Fruit fly (Drosophila melanogaster): ENCODE data around the gene Rpn9.

Gene Rpn9

DNA sequence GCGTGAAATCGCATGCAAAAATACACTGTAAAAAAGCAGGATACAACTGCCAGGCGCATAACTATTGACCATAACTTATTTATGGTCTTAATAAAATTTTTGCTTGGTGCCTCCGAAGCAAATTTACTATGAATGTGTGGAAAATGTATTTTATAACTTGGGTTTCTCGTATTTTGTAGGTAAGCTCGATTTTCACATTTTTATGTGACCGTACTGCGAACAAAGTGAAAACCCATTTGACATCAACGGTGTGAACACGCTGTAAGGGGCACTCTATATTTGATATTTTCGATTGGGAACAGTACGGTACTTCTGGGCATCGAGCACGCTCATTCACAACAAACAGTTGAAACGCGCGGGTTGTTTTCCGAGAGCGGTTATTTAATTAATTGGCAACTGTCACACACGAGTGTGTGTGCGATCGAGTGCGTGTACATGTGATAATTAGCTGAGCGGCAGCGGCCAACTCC lies 48.2 kb upstream of the Rpn9 start, which contains the start of the genes Nup98-96 and mbc:
Gene Nup98-96 (minus strand): TSS at position 156 of the 470 bp plus-strand sequence.
Gene mbc (plus strand): TSS at position 300 of the 470 bp plus-strand sequence.
- TF ChIP-seq dmrt93B (GFP tag; optimal IDR thresholded peaks at IDR 0.05) = peak; percentile 84
- peak; percentile 80 for TF ChIP-seq OdsH (GFP tag; optimal IDR thresholded peaks at IDR 0.05)
- peak; percentile 78 for TF ChIP-seq Sp1 (GFP tag; optimal IDR thresholded peaks at IDR 0.05)
- peak; percentile 99 for TF ChIP-seq Vsx2 (GFP tag; optimal IDR thresholded peaks at IDR 0.05; ENCODE audit: partially characterized antibody)
- peak; percentile 41 for TF ChIP-seq Myc (optimal IDR thresholded peaks at IDR 0.05)
- TF ChIP-seq Hr83 (GFP tag; optimal IDR thresholded peaks at IDR 0.05; ENCODE audit: poor library complexity, severe bottlenecking) = peak; percentile 84
- no peak for TF ChIP-seq dl (GFP tag; optimal IDR thresholded peaks at IDR 0.05; ENCODE audit: insufficient read depth in 1 of 2, partially characterized antibody in 2 of 2)
- TF ChIP-seq CG9705 (GFP tag; optimal IDR thresholded peaks at IDR 0.05) = peak; percentile 84
- no peak for TF ChIP-seq jim (GFP tag; optimal IDR thresholded peaks at IDR 0.05)
- peak; percentile 85 for TF ChIP-seq fru (GFP tag; optimal IDR thresholded peaks at IDR 0.05)
- peak; percentile 89 for TF ChIP-seq h (GFP tag; optimal IDR thresholded peaks at IDR 0.05)
- TF ChIP-seq Abd-B (GFP tag; optimal IDR thresholded peaks at IDR 0.05) = peak; percentile 65
- peak; percentile 50 for TF ChIP-seq Hr78 (GFP tag; optimal IDR thresholded peaks at IDR 0.05)
- TF ChIP-seq Dfd (GFP tag; optimal IDR thresholded peaks at IDR 0.05) = no peak
- peak; percentile 9 for TF ChIP-seq Mio (GFP tag; optimal IDR thresholded peaks at IDR 0.05)
- no peak for TF ChIP-seq dsf (GFP tag; optimal IDR thresholded peaks at IDR 0.05; ENCODE audit: borderline replicate concordance)
- peak; percentile 73 for TF ChIP-seq N (GFP tag; optimal IDR thresholded peaks at IDR 0.05)
- TF ChIP-seq lola (GFP tag; optimal IDR thresholded peaks at IDR 0.05) = peak; percentile 79
- no peak for TF ChIP-seq Rel (GFP tag; optimal IDR thresholded peaks at IDR 0.05)
- peak; percentile 86 for TF ChIP-seq Rel (tag; optimal IDR thresholded peaks at IDR 0.05)
- peak; percentile 91 for TF ChIP-seq woc (GFP tag; optimal IDR thresholded peaks at IDR 0.05)
- TF ChIP-seq br (GFP tag; optimal IDR thresholded peaks at IDR 0.05) = peak; percentile 80
- peak; percentile 59 for TF ChIP-seq Hnf4 (GFP tag; optimal IDR thresholded peaks at IDR 0.05)
- no peak for TF ChIP-seq tai (GFP tag; optimal IDR thresholded peaks at IDR 0.05)
- no peak for TF ChIP-seq pan (optimal IDR thresholded peaks at IDR 0.05)
- TF ChIP-seq Jra (GFP tag; optimal IDR thresholded peaks at IDR 0.05) = peak; percentile 68
- peak; percentile 8 for TF ChIP-seq CG32264 (GFP tag; optimal IDR thresholded peaks at IDR 0.05)
- TF ChIP-seq rgr (GFP tag; optimal IDR thresholded peaks at IDR 0.05) = peak; percentile 86
- TF ChIP-seq foxo (GFP tag; optimal IDR thresholded peaks at IDR 0.05) = peak in 1 of 2 experiments; percentile 90
- peak; percentile 87 for TF ChIP-seq HLH106 (tag; optimal IDR thresholded peaks at IDR 0.05)
- no peak for TF ChIP-seq GATAd (GFP tag; optimal IDR thresholded peaks at IDR 0.05)
- TF ChIP-seq Dif (GFP tag; optimal IDR thresholded peaks at IDR 0.05; ENCODE audit: partially characterized antibody) = peak; percentile 76
- no peak for TF ChIP-seq sage (GFP tag; optimal IDR thresholded peaks at IDR 0.05)
- TF ChIP-seq psq (GFP tag; optimal IDR thresholded peaks at IDR 0.05) = peak; percentile 73
- TF ChIP-seq ey (GFP tag; optimal IDR thresholded peaks at IDR 0.05) = peak; percentile 87
- peak; percentile 86 for TF ChIP-seq sv (GFP tag; optimal IDR thresholded peaks at IDR 0.05)
- TF ChIP-seq brk (GFP tag; optimal IDR thresholded peaks at IDR 0.05) = no peak

DNA sequence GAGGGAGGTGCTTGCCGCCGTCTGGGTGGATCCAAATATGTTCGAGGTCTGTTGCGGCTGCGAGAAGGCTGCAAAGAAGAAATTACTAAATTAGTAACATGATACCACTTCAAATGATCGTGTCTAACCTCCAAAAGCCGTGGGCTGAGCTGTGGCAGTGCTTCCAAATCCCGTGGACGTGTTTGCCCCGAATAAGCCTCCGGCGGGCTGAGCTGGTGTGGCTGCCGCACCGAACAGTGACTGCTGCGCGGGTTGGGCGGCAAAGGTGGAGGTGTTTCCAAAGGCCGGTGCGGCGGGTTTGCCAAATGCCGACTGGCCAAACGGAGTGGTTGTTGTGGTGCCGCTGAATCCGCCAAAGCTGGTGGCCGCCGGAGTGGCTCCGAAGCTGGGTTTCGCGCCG lies 47.5 kb upstream of the Rpn9 start:
- no peak for TF ChIP-seq psq (GFP tag; optimal IDR thresholded peaks at IDR 0.05)
- no peak for TF ChIP-seq Vsx2 (GFP tag; optimal IDR thresholded peaks at IDR 0.05; ENCODE audit: partially characterized antibody)
- no peak for TF ChIP-seq usp (GFP tag; optimal IDR thresholded peaks at IDR 0.05)
- TF ChIP-seq sv (GFP tag; optimal IDR thresholded peaks at IDR 0.05) = no peak
- TF ChIP-seq tai (GFP tag; optimal IDR thresholded peaks at IDR 0.05) = no peak
- no peak for TF ChIP-seq woc (GFP tag; optimal IDR thresholded peaks at IDR 0.05)
- TF ChIP-seq brk (GFP tag; optimal IDR thresholded peaks at IDR 0.05) = no peak
- no peak for TF ChIP-seq Myc (optimal IDR thresholded peaks at IDR 0.05)
- no peak for TF ChIP-seq Jra (GFP tag; optimal IDR thresholded peaks at IDR 0.05)
- TF ChIP-seq N (GFP tag; optimal IDR thresholded peaks at IDR 0.05) = no peak
- no peak for TF ChIP-seq CrebA (GFP tag; optimal IDR thresholded peaks at IDR 0.05; ENCODE audit: borderline replicate concordance)
- no peak for TF ChIP-seq Dfd (GFP tag; optimal IDR thresholded peaks at IDR 0.05)
- TF ChIP-seq CG9705 (GFP tag; optimal IDR thresholded peaks at IDR 0.05) = no peak
- no peak for TF ChIP-seq dsf (GFP tag; optimal IDR thresholded peaks at IDR 0.05; ENCODE audit: borderline replicate concordance)
- TF ChIP-seq Hr78 (GFP tag; optimal IDR thresholded peaks at IDR 0.05) = no peak
- no peak for TF ChIP-seq sage (GFP tag; optimal IDR thresholded peaks at IDR 0.05)
- TF ChIP-seq br (GFP tag; optimal IDR thresholded peaks at IDR 0.05) = no peak
- no peak for TF ChIP-seq lola (GFP tag; optimal IDR thresholded peaks at IDR 0.05)
- TF ChIP-seq fru (GFP tag; optimal IDR thresholded peaks at IDR 0.05) = no peak

Measured in whole organism, wandering third instar larva.